Worm (Caenorhabditis elegans): ENCODE measurements around the gene glf-1.

Gene glf-1

DNA sequence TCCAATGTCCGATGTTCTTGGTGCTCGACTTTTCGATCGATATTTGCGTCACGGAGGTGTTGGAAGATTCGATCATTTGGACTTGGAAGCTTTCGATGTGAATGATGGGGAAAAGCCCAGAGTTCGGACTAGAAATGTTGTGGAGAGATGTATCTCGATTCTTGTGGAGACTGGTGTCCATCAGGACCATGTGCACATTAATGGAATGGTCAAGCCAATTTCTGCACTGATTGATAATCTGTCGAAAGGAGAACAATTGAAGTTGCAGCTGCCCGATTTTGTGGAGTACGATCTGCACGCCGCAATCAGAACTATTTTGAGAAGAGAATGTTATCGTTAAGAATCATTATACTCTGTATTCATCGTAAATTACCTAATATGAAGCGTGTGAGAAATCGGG, 51.5 kb downstream of the glf-1 start:
- no peak for TF ChIP-seq pha-4 (tag; optimal IDR thresholded peaks at IDR 0.05)
- no peak for TF ChIP-seq ceh-16 (tag; optimal IDR thresholded peaks at IDR 0.05)
- TF ChIP-seq fkh-10 (GFP tag; optimal IDR thresholded peaks at IDR 0.05), result no peak
- no peak for TF ChIP-seq sea-2 (GFP tag; optimal IDR thresholded peaks at IDR 0.05)
- TF ChIP-seq eor-1 (tag; optimal IDR thresholded peaks at IDR 0.05), result no peak
- no peak for TF ChIP-seq fos-1 (tag; optimal IDR thresholded peaks at IDR 0.05)
- TF ChIP-seq ceh-28 (tag; optimal IDR thresholded peaks at IDR 0.05), result no peak
- no peak for TF ChIP-seq snpc-4 (tag; optimal IDR thresholded peaks at IDR 0.05)
- no peak for TF ChIP-seq nhr-237 (tag; optimal IDR thresholded peaks at IDR 0.05)
- TF ChIP-seq lin-15B (tag; optimal IDR thresholded peaks at IDR 0.05), result no peak
- no peak for TF ChIP-seq elt-2 (tag; optimal IDR thresholded peaks at IDR 0.05)
- no peak for TF ChIP-seq tbx-2 (tag; optimal IDR thresholded peaks at IDR 0.05)
- TF ChIP-seq nhr-76 (tag; optimal IDR thresholded peaks at IDR 0.05), result no peak
- no peak for TF ChIP-seq skn-1 (tag; optimal IDR thresholded peaks at IDR 0.05)
- TF ChIP-seq elt-1 (tag; optimal IDR thresholded peaks at IDR 0.05), result no peak

DNA sequence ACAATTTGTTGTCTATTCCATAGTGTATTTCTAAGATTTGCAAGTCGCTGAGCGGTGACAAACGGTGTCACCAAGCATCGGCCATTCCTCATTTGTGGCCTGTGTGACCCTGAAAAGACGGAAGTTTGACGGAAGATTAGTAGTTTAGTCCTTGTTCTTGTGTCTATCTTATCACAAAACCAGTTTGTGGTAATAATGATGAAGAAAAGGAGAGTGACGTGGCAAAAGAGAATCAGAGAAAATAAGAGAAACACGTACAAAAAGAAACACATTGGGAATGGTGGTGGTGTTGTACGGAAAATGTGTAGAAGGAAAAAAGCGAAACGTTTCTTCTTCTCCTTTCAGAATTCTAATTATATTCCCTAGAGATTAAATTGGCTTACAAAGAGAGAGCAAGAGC, 53.5 kb downstream of the glf-1 start, which contains the start of gene mcu-1:
mcu-1 (minus strand) TSS at position 109 of the 400 bp plus-strand sequence.
- TF ChIP-seq tbx-2 (tag; optimal IDR thresholded peaks at IDR 0.05) (no peak), R02D3.7 (tag; optimal IDR thresholded peaks at IDR 0.05) (no peak), nhr-43 (tag; optimal IDR thresholded peaks at IDR 0.05; ENCODE audit: poor library complexity, severe bottlenecking) (peak; percentile 69), fos-1 (tag; optimal IDR thresholded peaks at IDR 0.05) (no peak), elt-2 (tag; optimal IDR thresholded peaks at IDR 0.05) (peak; percentile 16), nhr-76 (tag; optimal IDR thresholded peaks at IDR 0.05) (no peak), nhr-11 (tag; optimal IDR thresholded peaks at IDR 0.05) (no peak), nhr-237 (tag; optimal IDR thresholded peaks at IDR 0.05) (no peak), eor-1 (tag; optimal IDR thresholded peaks at IDR 0.05) (no peak), nhr-77 (tag; optimal IDR thresholded peaks at IDR 0.05) (no peak), elt-3 (tag; optimal IDR thresholded peaks at IDR 0.05) (peak in 1 of 3 experiments; percentile 52), ztf-4 (tag; optimal IDR thresholded peaks at IDR 0.05) (no peak), ztf-11 (tag; optimal IDR thresholded peaks at IDR 0.05) (no peak), ceh-28 (tag; optimal IDR thresholded peaks at IDR 0.05) (peak; percentile 55), fkh-10 (GFP tag; optimal IDR thresholded peaks at IDR 0.05) (no peak), lin-15B (tag; optimal IDR thresholded peaks at IDR 0.05) (no peak), nhr-67 (tag; optimal IDR thresholded peaks at IDR 0.05) (no peak), lsy-12 (tag; optimal IDR thresholded peaks at IDR 0.05) (no peak), nhr-28 (tag; optimal IDR thresholded peaks at IDR 0.05) (no peak), mdl-1 (tag; optimal IDR thresholded peaks at IDR 0.05) (no peak), pha-4 (tag; optimal IDR thresholded peaks at IDR 0.05) (no peak), sea-2 (GFP tag; optimal IDR thresholded peaks at IDR 0.05) (no peak), zag-1 (tag; optimal IDR thresholded peaks at IDR 0.05) (no peak), egl-27 (tag; optimal IDR thresholded peaks at IDR 0.05) (no peak), hmg-11 (tag; optimal IDR thresholded peaks at IDR 0.05) (peak; percentile 10), nhr-12 (tag; optimal IDR thresholded peaks at IDR 0.05) (no peak), fkh-2 (tag; optimal IDR thresholded peaks at IDR 0.05) (no peak), daf-12 (tag; optimal IDR thresholded peaks at IDR 0.05) (no peak), egl-5 (tag; optimal IDR thresholded peaks at IDR 0.05) (no peak), aly-2 (tag; optimal IDR thresholded peaks at IDR 0.05) (no peak), snpc-4 (tag; optimal IDR thresholded peaks at IDR 0.05) (no peak), jun-1 (tag; optimal IDR thresholded peaks at IDR 0.05) (peak; percentile 41), skn-1 (tag; optimal IDR thresholded peaks at IDR 0.05) (no peak), unc-62 (GFP tag; optimal IDR thresholded peaks at IDR 0.05) (no peak), nhr-25 (tag; optimal IDR thresholded peaks at IDR 0.05) (peak; percentile 86), elt-1 (tag; optimal IDR thresholded peaks at IDR 0.05) (no peak), unc-39 (tag; optimal IDR thresholded peaks at IDR 0.05) (no peak), ceh-82 (tag; optimal IDR thresholded peaks at IDR 0.05) (no peak), mml-1 (tag; optimal IDR thresholded peaks at IDR 0.05) (no peak), nhr-23 (tag; optimal IDR thresholded peaks at IDR 0.05) (peak; percentile 96), pqm-1 (tag; optimal IDR thresholded peaks at IDR 0.05) (no peak), ama-1 (optimal IDR thresholded peaks at IDR 0.05) (no peak), ceh-16 (tag; optimal IDR thresholded peaks at IDR 0.05) (no peak), nfya-1 (tag; optimal IDR thresholded peaks at IDR 0.05; ENCODE audit: insufficient read depth) (no peak), lin-39 (tag; optimal IDR thresholded peaks at IDR 0.05) (no peak), ceh-9 (tag; optimal IDR thresholded peaks at IDR 0.05) (no peak), ZK546.5 (tag; optimal IDR thresholded peaks at IDR 0.05) (no peak)
